Worm (Caenorhabditis elegans): ENCODE data around the gene nhr-119.

The nhr-119 gene

ce11 chrII:2780804-2781203, 19.6 kb downstream of the nhr-119 start:
- no peak for TF ChIP-seq nhr-76 (tag; optimal IDR thresholded peaks at IDR 0.05)
- TF ChIP-seq lsy-12 (tag; optimal IDR thresholded peaks at IDR 0.05), result no peak
- no peak for TF ChIP-seq nhr-11 (tag; optimal IDR thresholded peaks at IDR 0.05)
- TF ChIP-seq elt-3 (tag; optimal IDR thresholded peaks at IDR 0.05), result no peak
- TF ChIP-seq zag-1 (tag; optimal IDR thresholded peaks at IDR 0.05), result no peak
- TF ChIP-seq skn-1 (tag; optimal IDR thresholded peaks at IDR 0.05), result no peak
- TF ChIP-seq fkh-10 (GFP tag; optimal IDR thresholded peaks at IDR 0.05), result no peak
- TF ChIP-seq R02D3.7 (tag; optimal IDR thresholded peaks at IDR 0.05), result no peak
- TF ChIP-seq lin-39 (tag; optimal IDR thresholded peaks at IDR 0.05), result no peak
- TF ChIP-seq egl-27 (tag; optimal IDR thresholded peaks at IDR 0.05), result no peak
- no peak for TF ChIP-seq nhr-237 (tag; optimal IDR thresholded peaks at IDR 0.05)
- TF ChIP-seq pqm-1 (tag; optimal IDR thresholded peaks at IDR 0.05), result no peak
- no peak for TF ChIP-seq ama-1 (optimal IDR thresholded peaks at IDR 0.05)

- no peak for TF ChIP-seq egl-5 (tag; optimal IDR thresholded peaks at IDR 0.05)
- no peak for TF ChIP-seq elt-1 (tag; optimal IDR thresholded peaks at IDR 0.05)
- TF ChIP-seq nhr-43 (tag; optimal IDR thresholded peaks at IDR 0.05; ENCODE audit: poor library complexity, severe bottlenecking), result no peak
- no peak for TF ChIP-seq nhr-67 (tag; optimal IDR thresholded peaks at IDR 0.05)
- no peak for TF ChIP-seq egl-27 (tag; optimal IDR thresholded peaks at IDR 0.05)
Observed at ce11 chrII:2779253-2779652, 21.1 kb downstream of the nhr-119 start, which contains the start of gene F08D12.3. Gene F08D12.3 (plus strand): TSS chrII:2779553.

DNA sequence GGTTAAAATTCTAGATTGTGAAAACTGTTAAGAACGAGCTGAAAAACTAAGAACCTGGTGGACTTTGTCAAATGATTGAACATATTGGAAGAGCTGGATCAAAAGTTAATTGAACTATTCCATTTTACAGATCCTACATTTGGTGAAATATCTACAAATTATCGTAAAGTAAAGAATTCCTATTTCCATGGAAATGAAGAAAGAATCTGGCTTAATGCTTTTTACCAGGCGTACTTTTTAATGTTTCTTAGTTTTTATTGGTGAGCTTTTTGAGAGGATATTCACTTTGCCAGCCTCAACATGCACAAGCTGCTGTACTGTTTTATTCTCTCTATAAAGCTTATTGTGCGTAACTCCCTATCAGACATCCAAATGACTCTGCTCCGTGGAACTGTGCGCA, 22.6 kb downstream of the nhr-119 start, which contains the start of gene F08D12.4:
F08D12.4 (plus strand) TSS at position 301 of the 400 bp plus-strand sequence.
- TF ChIP-seq nhr-11 (tag; optimal IDR thresholded peaks at IDR 0.05) (no peak), elt-1 (tag; optimal IDR thresholded peaks at IDR 0.05) (no peak), unc-62 (GFP tag; optimal IDR thresholded peaks at IDR 0.05) (no peak), elt-2 (tag; optimal IDR thresholded peaks at IDR 0.05) (no peak), fos-1 (tag; optimal IDR thresholded peaks at IDR 0.05) (no peak), nhr-237 (tag; optimal IDR thresholded peaks at IDR 0.05) (no peak), mml-1 (tag; optimal IDR thresholded peaks at IDR 0.05) (no peak), skn-1 (tag; optimal IDR thresholded peaks at IDR 0.05) (no peak), nfya-1 (tag; optimal IDR thresholded peaks at IDR 0.05; ENCODE audit: insufficient read depth) (no peak), fkh-10 (GFP tag; optimal IDR thresholded peaks at IDR 0.05) (no peak), sea-2 (GFP tag; optimal IDR thresholded peaks at IDR 0.05) (no peak), ceh-28 (tag; optimal IDR thresholded peaks at IDR 0.05) (no peak), nhr-12 (tag; optimal IDR thresholded peaks at IDR 0.05) (no peak), aly-2 (tag; optimal IDR thresholded peaks at IDR 0.05) (no peak), pha-4 (tag; optimal IDR thresholded peaks at IDR 0.05) (no peak)

- TF ChIP-seq nhr-67 (tag; optimal IDR thresholded peaks at IDR 0.05) (no peak), fkh-10 (GFP tag; optimal IDR thresholded peaks at IDR 0.05) (no peak), ama-1 (optimal IDR thresholded peaks at IDR 0.05) (no peak), ceh-9 (tag; optimal IDR thresholded peaks at IDR 0.05) (no peak), ZK546.5 (tag; optimal IDR thresholded peaks at IDR 0.05) (no peak), elt-3 (tag; optimal IDR thresholded peaks at IDR 0.05) (no peak), tbx-2 (tag; optimal IDR thresholded peaks at IDR 0.05) (no peak), sea-2 (GFP tag; optimal IDR thresholded peaks at IDR 0.05) (no peak), lsy-12 (tag; optimal IDR thresholded peaks at IDR 0.05) (no peak), egl-27 (tag; optimal IDR thresholded peaks at IDR 0.05) (no peak), ceh-16 (tag; optimal IDR thresholded peaks at IDR 0.05) (no peak), nhr-43 (tag; optimal IDR thresholded peaks at IDR 0.05; ENCODE audit: poor library complexity, severe bottlenecking) (no peak), nhr-11 (tag; optimal IDR thresholded peaks at IDR 0.05) (no peak), elt-1 (tag; optimal IDR thresholded peaks at IDR 0.05) (no peak), ceh-82 (tag; optimal IDR thresholded peaks at IDR 0.05) (no peak), mdl-1 (tag; optimal IDR thresholded peaks at IDR 0.05) (no peak)
Observed at ce11 chrII:2774904-2775303, 25.5 kb downstream of the nhr-119 start, which contains the start of gene fbxb-111. Gene fbxb-111 (minus strand): TSS chrII:2775004.

ce11 chrII:2773534-2773933, 26.9 kb downstream of the nhr-119 start, which contains the start of gene sdz-9:
Gene sdz-9 (minus strand): TSS chrII:2773634.
- TF ChIP-seq fkh-10 (GFP tag; optimal IDR thresholded peaks at IDR 0.05) (no peak), nhr-67 (tag; optimal IDR thresholded peaks at IDR 0.05) (no peak), ceh-16 (tag; optimal IDR thresholded peaks at IDR 0.05) (no peak), jun-1 (tag; optimal IDR thresholded peaks at IDR 0.05) (no peak), nhr-23 (tag; optimal IDR thresholded peaks at IDR 0.05) (no peak), skn-1 (tag; optimal IDR thresholded peaks at IDR 0.05) (no peak), nhr-43 (tag; optimal IDR thresholded peaks at IDR 0.05; ENCODE audit: poor library complexity, severe bottlenecking) (no peak), elt-2 (tag; optimal IDR thresholded peaks at IDR 0.05) (no peak)

All from whole organism, L3 larva.